Fruit fly (Drosophila melanogaster) whole organism, embryonic: ENCODE results near the gene Mkp3.

Experiments used
- B-H2 ChIP-seq: fragments of 200-800 bp; sonication (Bioruptor generic); optimal IDR thresholded peaks from 2 replicates; lab custom pipeline; 2018; ENCODE audit warnings: missing biosample characterization, mild to moderate bottlenecking, missing genetic modification characterization
- BEAF-32 ChIP-seq: fragments of 200-800 bp; sonication (Bioruptor generic); optimal IDR thresholded peaks from 3 replicates; lab custom pipeline; 2017; ENCODE audit warnings: missing biosample characterization, missing genetic modification characterization, mild to moderate bottlenecking, moderate library complexity, missing genetic modification reagents
- Bteb2 ChIP-seq: fragments of 200-800 bp; sonication (Bioruptor generic); optimal IDR thresholded peaks from 2 replicates; lab custom pipeline; 2016; ENCODE audit warnings: missing biosample characterization, missing genetic modification characterization
- C15 ChIP-seq: fragments of 200-800 bp; sonication (Bioruptor generic); IDR thresholded peaks from 3 replicates; pipeline ENCODE4 v1.3.6; 2022; ENCODE audit warnings: missing biosample characterization, missing genetic modification characterization
- CG10462 ChIP-seq: fragments of 200-800 bp; sonication (Bioruptor generic); optimal IDR thresholded peaks from 2 replicates; lab custom pipeline; 2016; ENCODE audit warnings: missing biosample characterization, missing genetic modification characterization
- CG11504 ChIP-seq: fragments of 200-800 bp; sonication (Bioruptor generic); optimal IDR thresholded peaks from 3 replicates; lab custom pipeline; 2019; ENCODE audit warnings: missing biosample characterization, mild to moderate bottlenecking, missing genetic modification characterization, moderate library complexity
- CG11560 ChIP-seq: fragments of 200-800 bp; sonication (Bioruptor generic); IDR thresholded peaks from 3 replicates; pipeline ENCODE4 v1.3.6; 2022; ENCODE audit warnings: missing biosample characterization, missing genetic modification characterization
- CG12299 ChIP-seq: fragments of 200-800 bp; sonication (Bioruptor generic); optimal IDR thresholded peaks from 2 replicates; lab custom pipeline; 2018; ENCODE audit warnings: missing biosample characterization, mild to moderate bottlenecking, missing genetic modification characterization
- CG13287 ChIP-seq: fragments of 200-800 bp; sonication (Bioruptor generic); IDR thresholded peaks from 2 replicates; pipeline ENCODE4 v1.3.6; 2022; ENCODE audit warnings: missing biosample characterization, missing genetic modification characterization; ENCODE audit not compliant: partially characterized antibody
- CG13424 ChIP-seq: fragments of 200-800 bp; sonication (Bioruptor generic); optimal IDR thresholded peaks from 2 replicates; lab custom pipeline; 2019; ENCODE audit warnings: missing biosample characterization, mild to moderate bottlenecking, missing genetic modification characterization, moderate library complexity
- CG13894 ChIP-seq: fragments of 200-800 bp; sonication (Bioruptor generic); optimal IDR thresholded peaks from 3 replicates; lab custom pipeline; 2018; ENCODE audit warnings: missing biosample characterization, mild to moderate bottlenecking, missing genetic modification characterization, moderate library complexity
- CG14050 ChIP-seq: fragments of 200-800 bp; sonication (Bioruptor generic); IDR thresholded peaks from 3 replicates; pipeline ENCODE4 v1.3.6; 2022; ENCODE audit warnings: missing biosample characterization, missing genetic modification characterization
- CG14667 ChIP-seq: fragments of 200-800 bp; sonication (Bioruptor generic); IDR thresholded peaks from 2 replicates; pipeline ENCODE4 v1.3.6; 2022; ENCODE audit warnings: missing biosample characterization, missing genetic modification characterization
- CG14710 ChIP-seq: fragments of 200-800 bp; sonication (Bioruptor generic); optimal IDR thresholded peaks from 3 replicates; lab custom pipeline; 2019; ENCODE audit warnings: missing biosample characterization, mild to moderate bottlenecking, missing genetic modification characterization, moderate library complexity
- CG1529 ChIP-seq: fragments of 200-800 bp; sonication (Bioruptor generic); optimal IDR thresholded peaks from 3 replicates; lab custom pipeline; 2018; ENCODE audit warnings: missing biosample characterization, missing genetic modification characterization
- CG18476 ChIP-seq: fragments of 200-800 bp; sonication (Bioruptor generic); optimal IDR thresholded peaks from 2 replicates; lab custom pipeline; 2016; ENCODE audit warnings: missing biosample characterization, mild to moderate bottlenecking, missing genetic modification characterization
- CG30403 ChIP-seq: fragments of 200-800 bp; sonication (Bioruptor generic); optimal IDR thresholded peaks from 3 replicates; lab custom pipeline; 2016; ENCODE audit warnings: missing biosample characterization, missing genetic modification characterization
- CG3163 ChIP-seq: fragments of 200-800 bp; sonication (Bioruptor generic); optimal IDR thresholded peaks from 3 replicates; lab custom pipeline; 2016; ENCODE audit warnings: missing biosample characterization, missing genetic modification characterization
- CG43689 ChIP-seq: fragments of 200-800 bp; sonication (Bioruptor generic); IDR thresholded peaks from 2 replicates; pipeline ENCODE4 v1.3.6; 2022; ENCODE audit warnings: missing biosample characterization, missing genetic modification characterization
- CG4404 ChIP-seq: fragments of 200-800 bp; sonication (Bioruptor generic); IDR thresholded peaks from 2 replicates; pipeline ENCODE4 v1.3.6; 2022; ENCODE audit warnings: missing biosample characterization, missing genetic modification characterization
- CG5953 ChIP-seq: fragments of 200-800 bp; sonication (Bioruptor generic); IDR thresholded peaks from 2 replicates; pipeline ENCODE4 v1.3.6; 2022; ENCODE audit warnings: missing biosample characterization, missing genetic modification characterization
- CG6175 ChIP-seq: fragments of 200-800 bp; sonication (Bioruptor generic); IDR thresholded peaks from 3 replicates; pipeline ENCODE4 v1.3.6; 2022; ENCODE audit warnings: missing biosample characterization, missing genetic modification characterization
- CG6791 ChIP-seq: fragments of 200-800 bp; sonication (Bioruptor generic); IDR thresholded peaks from 3 replicates; pipeline ENCODE4 v1.3.6; 2022; ENCODE audit warnings: missing biosample characterization, missing genetic modification characterization; ENCODE audit not compliant: partially characterized antibody
- CG9876 ChIP-seq: fragments of 200-800 bp; sonication (Bioruptor generic); optimal IDR thresholded peaks from 2 replicates; lab custom pipeline; 2016; ENCODE audit warnings: missing biosample characterization, missing genetic modification characterization
- CHES-1-like ChIP-seq: fragments of 200-800 bp; sonication (Bioruptor generic); optimal IDR thresholded peaks from 2 replicates; lab custom pipeline; 2016; ENCODE audit warnings: missing biosample characterization, missing genetic modification characterization
- Dip3 ChIP-seq: fragments of 200-800 bp; sonication (Bioruptor generic); optimal IDR thresholded peaks from 3 replicates; lab custom pipeline; 2016; ENCODE audit warnings: missing biosample characterization, missing genetic modification characterization
- Doc3 ChIP-seq: fragments of 200-800 bp; sonication (Bioruptor generic); IDR thresholded peaks from 3 replicates; pipeline ENCODE4 v1.3.6; 2022; ENCODE audit warnings: missing biosample characterization, missing genetic modification characterization; ENCODE audit not compliant: partially characterized antibody
- MBD-R2 ChIP-seq: fragments of 200-800 bp; sonication (Bioruptor generic); IDR thresholded peaks from 2 replicates; pipeline ENCODE4 v1.3.6; 2022; ENCODE audit warnings: missing biosample characterization, missing genetic modification characterization
- NC2α ChIP-seq: fragments of 200-800 bp; sonication (Bioruptor generic); optimal IDR thresholded peaks from 2 replicates; lab custom pipeline; 2016; ENCODE audit warnings: missing biosample characterization, missing genetic modification characterization
- NC2β ChIP-seq: fragments of 200-800 bp; sonication (Bioruptor generic); optimal IDR thresholded peaks from 2 replicates; lab custom pipeline; 2016; ENCODE audit warnings: missing biosample characterization, missing genetic modification characterization
- Oli ChIP-seq: fragments of 200-800 bp; sonication (Bioruptor generic); optimal IDR thresholded peaks from 2 replicates; lab custom pipeline; 2018; ENCODE audit warnings: missing biosample characterization, mild to moderate bottlenecking, missing genetic modification characterization, moderate library complexity
- Xbp1 ChIP-seq: fragments of 200-800 bp; sonication (Bioruptor generic); optimal IDR thresholded peaks from 3 replicates; lab custom pipeline; 2016; ENCODE audit warnings: missing biosample characterization, mild to moderate bottlenecking, missing genetic modification characterization
- Xrp1 ChIP-seq: fragments of 200-800 bp; sonication (Bioruptor generic); IDR thresholded peaks from 2 replicates; pipeline ENCODE4 v1.3.6; 2022; ENCODE audit warnings: missing biosample characterization, missing genetic modification characterization
- ac ChIP-seq: fragments of 200-800 bp; sonication (Bioruptor generic); optimal IDR thresholded peaks from 3 replicates; lab custom pipeline; 2017; ENCODE audit warnings: missing biosample characterization, mild to moderate bottlenecking, missing genetic modification characterization
- bowl ChIP-seq: fragments of 200-800 bp; sonication (Bioruptor generic); IDR thresholded peaks from 2 replicates; pipeline ENCODE4 v1.3.6; 2022; ENCODE audit warnings: missing biosample characterization, missing genetic modification characterization
- br ChIP-seq: fragments of >200 bp; optimal IDR thresholded peaks from 2 replicates; lab custom pipeline; 2017
- cato ChIP-seq: fragments of 200-800 bp; sonication (Bioruptor generic); optimal IDR thresholded peaks from 2 replicates; lab custom pipeline; 2016; ENCODE audit warnings: missing biosample characterization, missing genetic modification characterization, borderline replicate concordance
- crc ChIP-seq: fragments of 200-800 bp; sonication (Bioruptor generic); optimal IDR thresholded peaks from 2 replicates; lab custom pipeline; 2016; ENCODE audit warnings: missing biosample characterization, missing genetic modification characterization
- disco-r ChIP-seq: fragments of 200-800 bp; sonication (Bioruptor generic); optimal IDR thresholded peaks from 2 replicates; lab custom pipeline; 2016; ENCODE audit warnings: missing biosample characterization, missing genetic modification characterization
- dmrt11E ChIP-seq: fragments of 200-800 bp; sonication (Bioruptor generic); optimal IDR thresholded peaks from 3 replicates; lab custom pipeline; 2018; ENCODE audit warnings: missing biosample characterization, mild to moderate bottlenecking, missing genetic modification characterization, moderate library complexity
- exex ChIP-seq: fragments of 200-800 bp; sonication (Bioruptor generic); optimal IDR thresholded peaks from 4 replicates; lab custom pipeline; 2018; ENCODE audit warnings: missing biosample characterization, mild to moderate bottlenecking, missing genetic modification characterization, moderate library complexity
- fd96Cb ChIP-seq: fragments of 200-800 bp; sonication (Bioruptor generic); optimal IDR thresholded peaks from 2 replicates; lab custom pipeline; 2018; ENCODE audit warnings: missing biosample characterization, mild to moderate bottlenecking, missing genetic modification characterization, moderate library complexity
- jigr1 ChIP-seq: fragments of 200-800 bp; sonication (Bioruptor generic); IDR thresholded peaks from 3 replicates; pipeline ENCODE4 v1.3.6; 2022; ENCODE audit warnings: missing biosample characterization, missing genetic modification characterization
- kni ChIP-seq: fragments of 200-800 bp; sonication (Bioruptor generic); optimal IDR thresholded peaks from 3 replicates; lab custom pipeline; 2017; ENCODE audit warnings: mild to moderate bottlenecking, missing biosample characterization, missing genetic modification reagents, missing genetic modification characterization
- nau ChIP-seq: fragments of 200-800 bp; sonication (Bioruptor generic); optimal IDR thresholded peaks from 3 replicates; lab custom pipeline; 2017; ENCODE audit warnings: missing biosample characterization, mild to moderate bottlenecking, missing genetic modification characterization, missing genetic modification reagents
- oc ChIP-seq: fragments of 200-800 bp; sonication (Bioruptor generic); optimal IDR thresholded peaks from 2 replicates; lab custom pipeline; 2018; ENCODE audit warnings: missing biosample characterization, mild to moderate bottlenecking, missing genetic modification characterization, moderate library complexity
- pita ChIP-seq: fragments of 200-800 bp; sonication (Bioruptor generic); optimal IDR thresholded peaks from 2 replicates; lab custom pipeline; 2017; ENCODE audit warnings: missing biosample characterization, mild to moderate bottlenecking, missing genetic modification characterization
- slbo ChIP-seq: fragments of 200-800 bp; sonication (Bioruptor generic); IDR thresholded peaks from 2 replicates; pipeline ENCODE4 v1.3.6; 2022; ENCODE audit warnings: missing biosample characterization, missing genetic modification characterization
- so ChIP-seq: fragments of 200-800 bp; sonication (Bioruptor generic); IDR thresholded peaks from 3 replicates; pipeline ENCODE4 v1.3.6; 2022; ENCODE audit warnings: missing biosample characterization, missing genetic modification characterization
- zf30C ChIP-seq: fragments of 200-800 bp; sonication (Bioruptor generic); optimal IDR thresholded peaks from 3 replicates; lab custom pipeline; 2018; ENCODE audit warnings: missing biosample characterization, mild to moderate bottlenecking, missing genetic modification characterization

Gene Mkp3

dm6 chr3L:19027172-19027571 is 59.1 kb downstream of the Mkp3 start (continued):
- TF ChIP-seq pita (GFP tag; lab: Kevin White, UChicago): no peak
- TF ChIP-seq CHES-1-like (GFP tag; lab: Kevin White, UChicago): no peak
- TF ChIP-seq CG13424: no peak
- no peak for TF ChIP-seq C15
- no peak for TF ChIP-seq ac
- TF ChIP-seq br (lab: Kevin White, UChicago): no peak
- TF ChIP-seq kni (GFP tag; lab: Kevin White, UChicago): no peak
- TF ChIP-seq CG3163 (GFP tag; lab: Kevin White, UChicago): no peak
- TF ChIP-seq jigr1 (GFP tag; lab: Robert Waterston, UW): no peak
- TF ChIP-seq Xrp1 (GFP tag; lab: Robert Waterston, UW): no peak

- TF ChIP-seq B-H2 (GFP tag; lab: Kevin White, UChicago): no peak
- peak; percentile 79; the same call in 2 of the 3 replicates for TF ChIP-seq so (GFP tag; lab: Robert Waterston, UW)
- TF ChIP-seq CG6175 (GFP tag; lab: Robert Waterston, UW): no peak
- TF ChIP-seq crc (GFP tag; lab: Kevin White, UChicago): peak; percentile 18
- TF ChIP-seq fd96Cb (tag; lab: Kevin White, UChicago): peak; percentile 64
- peak; percentile 56 for TF ChIP-seq CG30403 (GFP tag; lab: Kevin White, UChicago)
- TF ChIP-seq exex (tag; lab: Kevin White, UChicago): no peak
- TF ChIP-seq CG10462: peak; percentile 57
- TF ChIP-seq CG11504 (tag; lab: Kevin White, UChicago): peak; percentile 82
- peak; percentile 56 for TF ChIP-seq CG9876
- TF ChIP-seq CG14667 (GFP tag; lab: Robert Waterston, UW): peak; percentile 65; the same call in 1 of the 2 replicates
- peak; percentile 25 for TF ChIP-seq CG12299
- peak; percentile 81 for TF ChIP-seq CG4404 (GFP tag; lab: Robert Waterston, UW)
- TF ChIP-seq kni (GFP tag; lab: Kevin White, UChicago): no peak
- TF ChIP-seq BEAF-32 (GFP tag; lab: Kevin White, UChicago): no peak
- peak; percentile 82 for TF ChIP-seq NC2β
- peak; percentile 63; the same call in 1 of the 2 replicates for TF ChIP-seq slbo (GFP tag; lab: Robert Waterston, UW)
- TF ChIP-seq MBD-R2 (GFP tag; lab: Robert Waterston, UW): peak; percentile 38; the same call in 1 of the 2 replicates
- TF ChIP-seq Oli: peak; percentile 82
- TF ChIP-seq CG13894 (tag; lab: Kevin White, UChicago): no peak
- peak; percentile 34 for TF ChIP-seq Bteb2 (GFP tag; lab: Kevin White, UChicago)
- TF ChIP-seq CG1529: peak; percentile 72
- peak; percentile 55 for TF ChIP-seq CG14710 (tag; lab: Kevin White, UChicago)
- TF ChIP-seq Xbp1 (GFP tag; lab: Kevin White, UChicago): peak; percentile 78
- TF ChIP-seq disco-r (GFP tag; lab: Kevin White, UChicago): peak; percentile 2
- TF ChIP-seq bowl (GFP tag; lab: Robert Waterston, UW): peak; percentile 47; the same call in 1 of the 2 replicates
- TF ChIP-seq CG6791 (GFP tag; lab: Robert Waterston, UW): no peak
- TF ChIP-seq NC2α (GFP tag; lab: Kevin White, UChicago): peak; percentile 77
- TF ChIP-seq CG14050 (GFP tag; lab: Robert Waterston, UW): peak; percentile 52; the same call in 1 of the 3 replicates
- peak; percentile 84 for TF ChIP-seq zf30C (GFP tag; lab: Kevin White, UChicago)
- TF ChIP-seq CG5953: peak; percentile 54; the same call in 1 of the 2 replicates
- TF ChIP-seq cato (GFP tag; lab: Kevin White, UChicago): peak; percentile 38
- peak; percentile 90 for TF ChIP-seq dmrt11E
- TF ChIP-seq CG13287 (GFP tag; lab: Robert Waterston, UW): no peak
- no peak for TF ChIP-seq jigr1 (GFP tag; lab: Robert Waterston, UW)
- TF ChIP-seq CG18476 (GFP tag; lab: Kevin White, UChicago): peak; percentile 45
- no peak for TF ChIP-seq Doc3 (GFP tag; lab: Robert Waterston, UW)
- peak; percentile 38 for TF ChIP-seq nau (GFP tag; lab: Kevin White, UChicago)
- peak; percentile 70 for TF ChIP-seq oc
- TF ChIP-seq CG11560 (tag; lab: Robert Waterston, UW): peak; percentile 53; the same call in 1 of the 3 replicates
- TF ChIP-seq Dip3 (GFP tag; lab: Kevin White, UChicago): peak; percentile 22
- TF ChIP-seq CG43689 (GFP tag; lab: Robert Waterston, UW): no peak
Measured at dm6 chr3L:19024800-19025199, 61.4 kb downstream of the Mkp3 start.
